Worm (Caenorhabditis elegans): ENCODE measurements around the gene csr-1.

The csr-1 gene

ce11 chrIV:7983021-7983420 is 26.0 kb downstream of the csr-1 start:
- no peak for TF ChIP-seq sea-2 (GFP tag; optimal IDR thresholded peaks at IDR 0.05)
- no peak for TF ChIP-seq ceh-9 (tag; optimal IDR thresholded peaks at IDR 0.05)
- no peak for TF ChIP-seq jun-1 (tag; optimal IDR thresholded peaks at IDR 0.05)
- no peak for TF ChIP-seq ceh-16 (tag; optimal IDR thresholded peaks at IDR 0.05)
- TF ChIP-seq snpc-4 (tag; optimal IDR thresholded peaks at IDR 0.05), result no peak
- peak; percentile 29 for TF ChIP-seq nhr-25 (tag; optimal IDR thresholded peaks at IDR 0.05)
- peak; percentile 60 for TF ChIP-seq ama-1 (optimal IDR thresholded peaks at IDR 0.05)
- TF ChIP-seq nhr-28 (tag; optimal IDR thresholded peaks at IDR 0.05), result no peak
- no peak for TF ChIP-seq nhr-11 (tag; optimal IDR thresholded peaks at IDR 0.05)
- no peak for TF ChIP-seq pqm-1 (tag; optimal IDR thresholded peaks at IDR 0.05)
- no peak for TF ChIP-seq tbx-2 (tag; optimal IDR thresholded peaks at IDR 0.05)
- TF ChIP-seq nhr-43 (tag; optimal IDR thresholded peaks at IDR 0.05; ENCODE audit: poor library complexity, severe bottlenecking), result no peak
- no peak for TF ChIP-seq nhr-23 (tag; optimal IDR thresholded peaks at IDR 0.05)
- TF ChIP-seq elt-1 (tag; optimal IDR thresholded peaks at IDR 0.05), result peak; percentile 83
- TF ChIP-seq lin-15B (tag; optimal IDR thresholded peaks at IDR 0.05), result no peak
- no peak for TF ChIP-seq ztf-11 (tag; optimal IDR thresholded peaks at IDR 0.05)

ce11 chrIV:7983728-7984346 is 26.8 kb downstream of the csr-1 start:
- TF ChIP-seq tbx-2 (tag; optimal IDR thresholded peaks at IDR 0.05), result peak; percentile 19
- no peak for TF ChIP-seq ceh-28 (tag; optimal IDR thresholded peaks at IDR 0.05)
- no peak for TF ChIP-seq egl-5 (tag; optimal IDR thresholded peaks at IDR 0.05)
- peak; percentile 58 for TF ChIP-seq nhr-43 (tag; optimal IDR thresholded peaks at IDR 0.05; ENCODE audit: poor library complexity, severe bottlenecking)
- TF ChIP-seq elt-2 (tag; optimal IDR thresholded peaks at IDR 0.05), result peak; percentile 3
- TF ChIP-seq lsy-12 (tag; optimal IDR thresholded peaks at IDR 0.05), result peak; percentile 68
- TF ChIP-seq ama-1 (optimal IDR thresholded peaks at IDR 0.05), result peak; percentile 41
- peak; percentile 22 for TF ChIP-seq hmg-11 (tag; optimal IDR thresholded peaks at IDR 0.05)

- TF ChIP-seq elt-2 (tag; optimal IDR thresholded peaks at IDR 0.05) (peak; percentile 40), aly-2 (tag; optimal IDR thresholded peaks at IDR 0.05) (no peak), nhr-25 (tag; optimal IDR thresholded peaks at IDR 0.05) (peak; percentile 23), nhr-23 (tag; optimal IDR thresholded peaks at IDR 0.05) (peak; percentile 64), unc-39 (tag; optimal IDR thresholded peaks at IDR 0.05) (no peak), nhr-11 (tag; optimal IDR thresholded peaks at IDR 0.05) (no peak), elt-3 (tag; optimal IDR thresholded peaks at IDR 0.05) (peak; percentile 79 to 98 (median 92))
Observed at ce11 chrIV:7985737-7986136, 28.7 kb downstream of the csr-1 start.

- TF ChIP-seq ZK546.5 (tag; optimal IDR thresholded peaks at IDR 0.05) (no peak), nhr-25 (tag; optimal IDR thresholded peaks at IDR 0.05) (no peak), nhr-12 (tag; optimal IDR thresholded peaks at IDR 0.05) (no peak), tbx-2 (tag; optimal IDR thresholded peaks at IDR 0.05) (no peak), unc-39 (tag; optimal IDR thresholded peaks at IDR 0.05) (no peak), ztf-11 (tag; optimal IDR thresholded peaks at IDR 0.05) (no peak), mdl-1 (tag; optimal IDR thresholded peaks at IDR 0.05) (no peak), nhr-11 (tag; optimal IDR thresholded peaks at IDR 0.05) (no peak), hmg-11 (tag; optimal IDR thresholded peaks at IDR 0.05) (no peak), zag-1 (tag; optimal IDR thresholded peaks at IDR 0.05) (no peak), mml-1 (tag; optimal IDR thresholded peaks at IDR 0.05) (no peak), nhr-237 (tag; optimal IDR thresholded peaks at IDR 0.05) (no peak), nhr-76 (tag; optimal IDR thresholded peaks at IDR 0.05) (no peak), lsy-12 (tag; optimal IDR thresholded peaks at IDR 0.05) (no peak), aly-2 (tag; optimal IDR thresholded peaks at IDR 0.05) (no peak), nhr-77 (tag; optimal IDR thresholded peaks at IDR 0.05) (no peak), ceh-16 (tag; optimal IDR thresholded peaks at IDR 0.05) (no peak), nhr-28 (tag; optimal IDR thresholded peaks at IDR 0.05) (no peak)
Observed at ce11 chrIV:7987083-7987482, 30.0 kb downstream of the csr-1 start, which contains the start of gene mec-17. Gene mec-17, minus strand, starts transcription at chrIV:7987183.

- TF ChIP-seq hmg-11 (tag; optimal IDR thresholded peaks at IDR 0.05), result no peak
- TF ChIP-seq skn-1 (tag; optimal IDR thresholded peaks at IDR 0.05), result no peak
- TF ChIP-seq nhr-76 (tag; optimal IDR thresholded peaks at IDR 0.05), result no peak
- TF ChIP-seq ama-1 (optimal IDR thresholded peaks at IDR 0.05), result no peak
- no peak for TF ChIP-seq ZK546.5 (tag; optimal IDR thresholded peaks at IDR 0.05)
- no peak for TF ChIP-seq lin-39 (tag; optimal IDR thresholded peaks at IDR 0.05)
- TF ChIP-seq eor-1 (tag; optimal IDR thresholded peaks at IDR 0.05), result no peak
- no peak for TF ChIP-seq ceh-16 (tag; optimal IDR thresholded peaks at IDR 0.05)
- no peak for TF ChIP-seq nhr-23 (tag; optimal IDR thresholded peaks at IDR 0.05)
- no peak for TF ChIP-seq elt-3 (tag; optimal IDR thresholded peaks at IDR 0.05)
- TF ChIP-seq jun-1 (tag; optimal IDR thresholded peaks at IDR 0.05), result no peak
- TF ChIP-seq lsy-12 (tag; optimal IDR thresholded peaks at IDR 0.05), result no peak
- no peak for TF ChIP-seq nhr-67 (tag; optimal IDR thresholded peaks at IDR 0.05)
- no peak for TF ChIP-seq fkh-10 (GFP tag; optimal IDR thresholded peaks at IDR 0.05)
- TF ChIP-seq lin-15B (tag; optimal IDR thresholded peaks at IDR 0.05), result no peak
Observed at ce11 chrIV:7988385-7988784, 31.3 kb downstream of the csr-1 start, which contains the start of gene col-115. Gene col-115, plus strand, starts transcription at chrIV:7988685.
